Worm (Caenorhabditis elegans): ENCODE data around the gene Y46G5A.23.
A peak's percentile ranks its signal among the peaks of the same experiment; 100 is the strongest.

Y46G5A.23 gene

DNA sequence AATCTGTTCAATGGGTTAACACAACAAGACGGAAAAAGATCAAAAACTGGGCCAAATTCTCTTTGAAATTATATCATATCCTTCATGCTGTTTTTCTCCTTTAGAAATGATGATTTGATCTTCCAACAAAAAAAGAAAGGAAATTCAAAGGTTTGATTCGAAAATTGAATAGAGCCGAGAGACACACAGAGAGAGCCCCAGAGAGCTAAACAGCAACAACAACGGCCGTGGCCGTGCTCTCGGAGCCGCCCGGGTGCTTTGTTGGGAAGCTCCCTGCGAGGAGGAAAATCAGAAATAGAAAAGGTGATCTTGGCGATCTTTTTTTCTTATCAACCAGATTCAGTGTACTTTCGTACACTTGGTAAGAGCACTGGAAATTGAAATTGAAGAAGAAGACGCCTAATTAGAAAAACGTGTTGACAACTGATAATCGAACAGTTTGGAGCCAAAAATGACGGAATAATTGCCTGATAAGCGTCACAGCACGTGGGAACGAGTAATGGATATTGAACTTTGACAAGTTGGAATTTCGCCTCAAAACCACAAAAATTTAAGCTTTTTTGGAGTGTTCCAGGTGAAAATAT is 31.5 kb downstream of the Y46G5A.23 start (continued):
- no peak for TF ChIP-seq isw-1 (GFP tag; IDR thresholded peaks at IDR 0.05)
- no peak for TF ChIP-seq mef-2 (tag; optimal IDR thresholded peaks at IDR 0.05)
- TF ChIP-seq dsc-1 (tag; optimal IDR thresholded peaks at IDR 0.05): no peak
- TF ChIP-seq hlh-4 (tag; optimal IDR thresholded peaks at IDR 0.05): no peak
- no peak; the same call in 1 of the 2 replicates for TF ChIP-seq nhr-19 (GFP tag; conservative IDR thresholded peaks at IDR 0.05)
- TF ChIP-seq jun-1 (tag; optimal IDR thresholded peaks at IDR 0.05): no peak
- no peak for TF ChIP-seq mdl-1 (tag; optimal IDR thresholded peaks at IDR 0.05)
- TF ChIP-seq ceh-63 (GFP tag; optimal IDR thresholded peaks at IDR 0.05): no peak
- TF ChIP-seq nhr-76 (tag; optimal IDR thresholded peaks at IDR 0.05): no peak
- peak; percentile 32 for TF ChIP-seq nhr-47 (tag; optimal IDR thresholded peaks at IDR 0.05)

DNA sequence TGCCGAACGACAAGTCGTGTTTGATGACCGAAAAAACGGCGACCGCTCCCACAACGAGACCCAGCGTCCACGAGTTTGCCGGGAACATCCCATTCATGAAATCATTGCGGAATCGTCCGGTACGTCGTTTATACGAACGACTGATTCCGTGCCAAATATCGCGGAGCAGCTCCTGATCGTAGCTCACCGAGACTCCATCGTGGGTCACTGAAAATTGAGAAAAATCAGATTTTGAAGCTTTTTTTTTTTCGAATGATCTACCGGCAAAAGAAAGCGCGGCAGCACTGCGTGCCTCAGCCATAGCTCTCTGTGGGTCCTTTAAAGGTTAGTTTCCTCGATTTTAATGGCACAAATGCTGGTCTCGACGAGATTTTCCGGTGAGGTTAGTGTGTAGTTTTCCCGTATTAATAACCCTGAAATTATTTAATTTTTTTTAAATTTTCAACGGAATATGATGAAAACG is 32.7 kb downstream of the Y46G5A.23 start, which contains the start of gene cpt-1:
Gene cpt-1 (minus strand): TSS at position 413 of the 463 bp plus-strand sequence.
- no peak for TF ChIP-seq nhr-84 (tag; optimal IDR thresholded peaks at IDR 0.05)
- no peak for TF ChIP-seq nhr-28 (tag; optimal IDR thresholded peaks at IDR 0.05)
- no peak for TF ChIP-seq ztf-4 (tag; optimal IDR thresholded peaks at IDR 0.05)
- TF ChIP-seq lsy-2 (tag; optimal IDR thresholded peaks at IDR 0.05): no peak
- TF ChIP-seq nhr-71 (tag; optimal IDR thresholded peaks at IDR 0.05): peak; percentile 1
- TF ChIP-seq nhr-85 (tag): peak; percentile 29
- TF ChIP-seq elt-2 (tag; optimal IDR thresholded peaks at IDR 0.05): peak; percentile 21
- no peak for TF ChIP-seq fos-1 (tag; optimal IDR thresholded peaks at IDR 0.05)
- TF ChIP-seq nhr-76 (tag; optimal IDR thresholded peaks at IDR 0.05): no peak
- no peak for TF ChIP-seq nhr-237 (tag; optimal IDR thresholded peaks at IDR 0.05)

DNA sequence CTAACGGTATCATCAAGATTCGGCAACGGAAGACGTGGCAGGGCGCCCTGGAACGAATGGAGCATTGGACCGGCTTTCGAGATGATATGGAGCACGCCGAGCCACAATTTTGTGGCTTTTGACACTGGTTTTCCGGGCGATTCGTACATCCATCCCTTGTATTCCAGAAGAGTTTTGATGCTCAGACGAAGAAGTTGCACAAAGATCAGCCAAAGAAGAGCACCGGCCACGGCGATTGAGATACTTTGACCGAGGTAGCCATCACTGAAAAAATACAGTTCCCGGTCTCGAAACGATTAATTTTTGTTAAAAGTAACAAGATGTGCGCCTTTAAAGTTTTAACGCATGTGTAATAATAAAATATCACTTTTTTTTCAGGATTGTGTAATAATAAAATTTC is 33.6 kb downstream of the Y46G5A.23 start:
- no peak for TF ChIP-seq hlh-4 (tag; optimal IDR thresholded peaks at IDR 0.05)
- TF ChIP-seq tbx-2 (tag; optimal IDR thresholded peaks at IDR 0.05): no peak
- no peak for TF ChIP-seq rnt-1 (tag; optimal IDR thresholded peaks at IDR 0.05)
- TF ChIP-seq nhr-47 (tag; optimal IDR thresholded peaks at IDR 0.05): no peak
- no peak for TF ChIP-seq unc-130 (tag; optimal IDR thresholded peaks at IDR 0.05)
- TF ChIP-seq nhr-71 (tag; optimal IDR thresholded peaks at IDR 0.05): no peak
- TF ChIP-seq efl-1 (optimal IDR thresholded peaks at IDR 0.05): no peak
- peak in 1 of 2 experiments; percentile 7 for TF ChIP-seq efl-1 (GFP tag; optimal IDR thresholded peaks at IDR 0.05 in 1 of 2)
- TF ChIP-seq pax-3 (tag; optimal IDR thresholded peaks at IDR 0.05): no peak
- no peak for TF ChIP-seq nhr-77 (tag; optimal IDR thresholded peaks at IDR 0.05)

ce11 chrII:12790392-12790791 is 38.4 kb downstream of the Y46G5A.23 start:
- TF ChIP-seq ztf-11 (tag; optimal IDR thresholded peaks at IDR 0.05) (no peak), hlh-17 (GFP tag; optimal IDR thresholded peaks at IDR 0.05; ENCODE audit: borderline replicate concordance) (no peak), efl-1 (optimal IDR thresholded peaks at IDR 0.05) (no peak), efl-1 (GFP tag; optimal IDR thresholded peaks at IDR 0.05 in 1 of 2) (no peak), nhr-71 (tag; optimal IDR thresholded peaks at IDR 0.05) (no peak), swsn-7 (tag; optimal IDR thresholded peaks at IDR 0.05) (no peak), sptf-1 (tag; optimal IDR thresholded peaks at IDR 0.05) (no peak), nhr-76 (tag; optimal IDR thresholded peaks at IDR 0.05) (no peak), mep-1 (tag; optimal IDR thresholded peaks at IDR 0.05) (no peak), nhr-77 (tag; optimal IDR thresholded peaks at IDR 0.05) (no peak)

DNA sequence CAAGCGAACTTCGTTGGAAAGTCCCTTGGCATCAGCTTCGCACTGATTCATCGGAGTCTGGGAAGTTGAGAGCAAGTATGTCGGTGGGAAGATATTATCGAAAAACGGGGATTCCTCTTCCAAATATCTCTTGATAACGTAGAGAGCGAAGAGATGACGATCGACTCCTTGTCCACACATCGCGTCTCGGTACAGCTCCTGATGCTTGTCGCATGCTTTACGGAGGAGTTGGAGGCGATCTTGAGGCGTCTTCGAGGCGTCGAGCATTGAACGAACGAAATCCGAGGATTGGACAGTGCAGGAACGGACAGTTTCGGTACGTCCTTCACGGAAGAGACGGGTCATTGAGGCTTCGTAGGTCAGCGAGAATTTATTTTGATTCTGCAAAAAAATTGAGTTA is 39.3 kb downstream of the Y46G5A.23 start:
- TF ChIP-seq nhr-237 (tag; optimal IDR thresholded peaks at IDR 0.05): no peak
- TF ChIP-seq snpc-4 (tag; optimal IDR thresholded peaks at IDR 0.05): no peak
- no peak for TF ChIP-seq swsn-7 (tag; optimal IDR thresholded peaks at IDR 0.05)
- no peak for TF ChIP-seq fos-1 (tag; optimal IDR thresholded peaks at IDR 0.05)
- TF ChIP-seq sup-37 (GFP tag; optimal IDR thresholded peaks at IDR 0.05): no peak
- no peak for TF ChIP-seq ceh-63 (GFP tag; optimal IDR thresholded peaks at IDR 0.05)
- no peak for TF ChIP-seq pqm-1 (tag; optimal IDR thresholded peaks at IDR 0.05)
- no peak for TF ChIP-seq ztf-11 (tag; optimal IDR thresholded peaks at IDR 0.05)
- no peak for TF ChIP-seq nhr-11 (tag; optimal IDR thresholded peaks at IDR 0.05)
- no peak for TF ChIP-seq dsc-1 (tag; optimal IDR thresholded peaks at IDR 0.05)
- TF ChIP-seq rnt-1 (tag; optimal IDR thresholded peaks at IDR 0.05): no peak
- TF ChIP-seq grh-1 (GFP tag; IDR thresholded peaks at IDR 0.05): no peak
- TF ChIP-seq unc-130 (tag; optimal IDR thresholded peaks at IDR 0.05): no peak
- no peak for TF ChIP-seq ces-1 (GFP tag; optimal IDR thresholded peaks at IDR 0.05)
- no peak for TF ChIP-seq C16A3.4 (tag; optimal IDR thresholded peaks at IDR 0.05)
- no peak for TF ChIP-seq lin-13 (GFP tag; optimal IDR thresholded peaks at IDR 0.05)
- no peak for TF ChIP-seq egl-27 (tag; optimal IDR thresholded peaks at IDR 0.05)
- TF ChIP-seq mef-2 (tag; optimal IDR thresholded peaks at IDR 0.05): no peak
- TF ChIP-seq ceh-8 (GFP tag; optimal IDR thresholded peaks at IDR 0.05): no peak
- TF ChIP-seq skn-1 (tag; optimal IDR thresholded peaks at IDR 0.05): no peak

Measured in whole organism, L1 larva.